Worm (Caenorhabditis elegans): ENCODE data around the gene acc-2.
A peak's percentile ranks its signal among the peaks of the same experiment; 100 is the strongest.

Gene acc-2

ce11 chrIV:9045252-9045651, 28.7 kb downstream of the acc-2 start, which contains the start of gene Y73F4A.1:
Gene Y73F4A.1 (minus strand): TSS chrIV:9045352.
- no peak for TF ChIP-seq F13H6.1 (tag; optimal IDR thresholded peaks at IDR 0.05)

- TF ChIP-seq unc-62 (GFP tag; optimal IDR thresholded peaks at IDR 0.05) (no peak), nhr-25 (tag; optimal IDR thresholded peaks at IDR 0.05) (peak; percentile 30)
Observed at ce11 chrIV:9051036-9051435, 34.5 kb downstream of the acc-2 start.

- no peak for TF ChIP-seq F13H6.1 (tag; optimal IDR thresholded peaks at IDR 0.05)
- TF ChIP-seq nhr-25 (tag; optimal IDR thresholded peaks at IDR 0.05), result peak; percentile 38
- TF ChIP-seq sma-9 (GFP tag; optimal IDR thresholded peaks at IDR 0.05), result peak; percentile 34
- no peak for TF ChIP-seq sma-9 (tag; optimal IDR thresholded peaks at IDR 0.05)
- no peak for TF ChIP-seq gmeb-1 (tag; optimal IDR thresholded peaks at IDR 0.05)
- TF ChIP-seq nhr-21 (tag; optimal IDR thresholded peaks at IDR 0.05), result no peak
- TF ChIP-seq blmp-1 (tag; optimal IDR thresholded peaks at IDR 0.05; ENCODE audit: insufficient read depth), result peak; percentile 74
- TF ChIP-seq zag-1 (tag; optimal IDR thresholded peaks at IDR 0.05), result no peak
Observed at ce11 chrIV:9051510-9052175, 35.1 kb downstream of the acc-2 start.

- TF ChIP-seq nhr-21 (tag; optimal IDR thresholded peaks at IDR 0.05), result peak; percentile 1
- TF ChIP-seq mbf-1 (tag; optimal IDR thresholded peaks at IDR 0.05), result no peak
- no peak for TF ChIP-seq nhr-12 (tag; optimal IDR thresholded peaks at IDR 0.05)
- TF ChIP-seq sma-9 (GFP tag; optimal IDR thresholded peaks at IDR 0.05), result peak; percentile 3
- no peak for TF ChIP-seq sma-9 (tag; optimal IDR thresholded peaks at IDR 0.05)
- TF ChIP-seq elt-3 (tag; optimal IDR thresholded peaks at IDR 0.05), result no peak
- TF ChIP-seq ceh-16 (tag; optimal IDR thresholded peaks at IDR 0.05), result no peak
- TF ChIP-seq R02D3.7 (tag; optimal IDR thresholded peaks at IDR 0.05), result no peak
- TF ChIP-seq zag-1 (tag; optimal IDR thresholded peaks at IDR 0.05), result no peak
Observed at ce11 chrIV:9053403-9053802, 36.8 kb downstream of the acc-2 start.

- no peak for TF ChIP-seq Y55F3AM.14 (GFP tag; optimal IDR thresholded peaks at IDR 0.05)
- TF ChIP-seq unc-39 (tag; optimal IDR thresholded peaks at IDR 0.05), result no peak
- peak; percentile 10 for TF ChIP-seq fos-1 (tag; optimal IDR thresholded peaks at IDR 0.05)
- TF ChIP-seq lsy-2 (tag; optimal IDR thresholded peaks at IDR 0.05), result peak in 1 of 2 experiments; percentile 36
- peak; percentile 49 for TF ChIP-seq nhr-129 (tag; optimal IDR thresholded peaks at IDR 0.05)
- TF ChIP-seq crh-2 (tag; optimal IDR thresholded peaks at IDR 0.05), result peak; percentile 54
- TF ChIP-seq nhr-21 (tag; optimal IDR thresholded peaks at IDR 0.05), result peak; percentile 48
- TF ChIP-seq sma-9 (GFP tag; optimal IDR thresholded peaks at IDR 0.05), result peak; percentile 61
- no peak for TF ChIP-seq sma-9 (tag; optimal IDR thresholded peaks at IDR 0.05)
- TF ChIP-seq F13H6.1 (tag; optimal IDR thresholded peaks at IDR 0.05), result peak; percentile 31
Observed at ce11 chrIV:9063518-9063917, 46.9 kb downstream of the acc-2 start.
